Fruit fly (Drosophila melanogaster) whole organism, embryonic: ENCODE data around the gene Atg13.

ENCODE experiments used
- Abd-B ChIP-seq: fragments of 200-800 bp; sonication (Bioruptor generic); optimal IDR thresholded peaks from 2 replicates; lab custom pipeline; 2018; ENCODE audit warnings: missing biosample characterization, mild to moderate bottlenecking, missing genetic modification characterization, moderate library complexity
- Asciz ChIP-seq: fragments of 200-800 bp; sonication (Bioruptor generic); optimal IDR thresholded peaks from 2 replicates; lab custom pipeline; 2017; ENCODE audit warnings: missing biosample characterization, mild to moderate bottlenecking, missing genetic modification characterization, missing genetic modification reagents
- Atf6 ChIP-seq: fragments of 200-800 bp; sonication (Bioruptor generic); IDR thresholded peaks from 2 replicates; pipeline ENCODE4 v1.3.6; 2022; ENCODE audit warnings: missing biosample characterization, missing genetic modification characterization
- Awh ChIP-seq: fragments of 200-800 bp; sonication (Bioruptor generic); IDR thresholded peaks from 2 replicates; pipeline ENCODE4, ENCODE4 v1.3.6; 2022; ENCODE audit warnings: missing biosample characterization, missing genetic modification characterization
- B-H1 ChIP-seq: fragments of 200-800 bp; sonication (Bioruptor generic); IDR thresholded peaks from 3 replicates; pipeline ENCODE4 v1.3.6; 2022; ENCODE audit warnings: missing biosample characterization, missing genetic modification characterization
- CG10274 ChIP-seq: fragments of 200-800 bp; sonication (Bioruptor generic); optimal IDR thresholded peaks from 3 replicates; lab custom pipeline; 2017; ENCODE audit warnings: missing biosample characterization, mild to moderate bottlenecking, missing genetic modification characterization
- CG10366 ChIP-seq: fragments of 200-800 bp; sonication (Bioruptor generic); IDR thresholded peaks from 2 replicates; pipeline ENCODE4 v1.3.6; 2022; ENCODE audit warnings: missing biosample characterization, missing genetic modification characterization
- CG10462 ChIP-seq: fragments of 200-800 bp; sonication (Bioruptor generic); optimal IDR thresholded peaks from 2 replicates; lab custom pipeline; 2016; ENCODE audit warnings: missing biosample characterization, missing genetic modification characterization
- CG12104 ChIP-seq: fragments of 200-800 bp; sonication (Bioruptor generic); optimal IDR thresholded peaks from 3 replicates; lab custom pipeline; 2016; ENCODE audit warnings: missing biosample characterization, missing genetic modification characterization
- CG1233 ChIP-seq: fragments of 200-800 bp; sonication (Bioruptor generic); optimal IDR thresholded peaks from 4 replicates; lab custom pipeline; 2018; ENCODE audit warnings: missing biosample characterization, mild to moderate bottlenecking, missing genetic modification characterization
- CG14050 ChIP-seq: fragments of 200-800 bp; sonication (Bioruptor generic); IDR thresholded peaks from 3 replicates; pipeline ENCODE4 v1.3.6; 2022; ENCODE audit warnings: missing biosample characterization, missing genetic modification characterization
- CG14667 ChIP-seq: fragments of 200-800 bp; sonication (Bioruptor generic); IDR thresholded peaks from 2 replicates; pipeline ENCODE4 v1.3.6; 2022; ENCODE audit warnings: missing biosample characterization, missing genetic modification characterization
- CG15269 ChIP-seq: fragments of 200-800 bp; sonication (Bioruptor generic); optimal IDR thresholded peaks from 2 replicates; lab custom pipeline; 2018; ENCODE audit warnings: missing biosample characterization, mild to moderate bottlenecking, missing genetic modification characterization, moderate library complexity
- CG17829 ChIP-seq: fragments of 200-800 bp; optimal IDR thresholded peaks from 2 replicates; lab custom pipeline; 2019; ENCODE audit warnings: missing biosample characterization, mild to moderate bottlenecking, missing genetic modification characterization, moderate library complexity
- CG5953 ChIP-seq: fragments of 200-800 bp; sonication (Bioruptor generic); IDR thresholded peaks from 2 replicates; pipeline ENCODE4 v1.3.6; 2022; ENCODE audit warnings: missing biosample characterization, missing genetic modification characterization
- CG7357 ChIP-seq: fragments of 200-800 bp; sonication (Bioruptor generic); IDR thresholded peaks from 3 replicates; pipeline ENCODE4 v1.3.6; 2022; ENCODE audit warnings: missing biosample characterization, missing genetic modification characterization
- CG7786 ChIP-seq: fragments of 200-800 bp; sonication (Bioruptor generic); optimal IDR thresholded peaks from 2 replicates; lab custom pipeline; 2016; ENCODE audit warnings: missing biosample characterization, missing genetic modification characterization
- CG8089 ChIP-seq: fragments of 200-800 bp; sonication (Bioruptor generic); optimal IDR thresholded peaks from 3 replicates; lab custom pipeline; 2016; ENCODE audit warnings: missing biosample characterization, missing genetic modification characterization
- Dip2 ChIP-seq: fragments of 200-800 bp; sonication (Bioruptor generic); IDR thresholded peaks from 2 replicates; pipeline ENCODE4 v1.3.6; 2022; ENCODE audit warnings: missing biosample characterization, missing genetic modification characterization
- GATAe ChIP-seq: fragments of 200-800 bp; sonication (Bioruptor generic); conservative IDR thresholded peaks from 2 replicates; pipeline ENCODE4 v1.3.6; 2022; ENCODE audit warnings: missing biosample characterization, missing genetic modification characterization
- H2.0 ChIP-seq: fragments of 200-800 bp; sonication (Bioruptor generic); IDR thresholded peaks from 2 replicates; pipeline ENCODE4 v1.3.6; 2022; ENCODE audit warnings: missing biosample characterization, missing genetic modification characterization
- MESR4 ChIP-seq: fragments of 200-800 bp; sonication (Bioruptor generic); optimal IDR thresholded peaks from 2 replicates; lab custom pipeline; 2018; ENCODE audit warnings: missing biosample characterization, mild to moderate bottlenecking, missing genetic modification characterization, moderate library complexity
- Mes4 ChIP-seq: fragments of 200-800 bp; sonication (Bioruptor generic); optimal IDR thresholded peaks from 2 replicates; lab custom pipeline; 2016; ENCODE audit warnings: missing biosample characterization, missing genetic modification characterization
- Myb ChIP-seq: fragments of 200-800 bp; sonication (Bioruptor generic); optimal IDR thresholded peaks from 2 replicates; lab custom pipeline; 2016; ENCODE audit warnings: missing biosample characterization, missing genetic modification characterization
- Nf-YB ChIP-seq: fragments of 200-800 bp; sonication (Bioruptor generic); optimal IDR thresholded peaks from 3 replicates; lab custom pipeline; 2019; ENCODE audit warnings: missing biosample characterization, mild to moderate bottlenecking, missing genetic modification characterization, moderate library complexity
- Ptx1 ChIP-seq: fragments of 200-800 bp; sonication (Bioruptor generic); IDR thresholded peaks from 2 replicates; pipeline ENCODE4 v1.3.6; 2022; ENCODE audit warnings: missing biosample characterization, missing genetic modification characterization
- Rx ChIP-seq: fragments of 200-800 bp; sonication (Bioruptor generic); IDR thresholded peaks from 2 replicates; pipeline ENCODE4 v1.3.6; 2022; ENCODE audit warnings: missing biosample characterization, missing genetic modification characterization
- Sox102F ChIP-seq: fragments of 200-800 bp; sonication (Bioruptor generic); optimal IDR thresholded peaks from 2 replicates; lab custom pipeline; 2018; ENCODE audit warnings: missing biosample characterization, mild to moderate bottlenecking, missing genetic modification characterization, moderate library complexity
- Ssrp ChIP-seq: fragments of 200-800 bp; sonication (Bioruptor generic); optimal IDR thresholded peaks from 2 replicates; lab custom pipeline; 2018; ENCODE audit warnings: missing biosample characterization, mild to moderate bottlenecking, missing genetic modification characterization, moderate library complexity
- bbx ChIP-seq: fragments of 200-800 bp; sonication (Bioruptor generic); IDR thresholded peaks from 2 replicates; pipeline ENCODE4 v1.3.6; 2022; ENCODE audit warnings: missing biosample characterization, missing genetic modification characterization; ENCODE audit not compliant: partially characterized antibody
- cg ChIP-seq: fragments of 200-800 bp; sonication (Bioruptor generic); optimal IDR thresholded peaks from 3 replicates; lab custom pipeline; 2019; ENCODE audit warnings: missing biosample characterization, mild to moderate bottlenecking, missing genetic modification characterization, moderate library complexity
- ci ChIP-seq: fragments of 200-800 bp; sonication (Bioruptor generic); IDR thresholded peaks from 3 replicates; pipeline ENCODE4 v1.3.6; 2022; ENCODE audit warnings: missing biosample characterization, missing genetic modification characterization
- danr ChIP-seq: fragments of 200-800 bp; sonication (Bioruptor generic); IDR thresholded peaks from 2 replicates; pipeline ENCODE4 v1.3.6; 2022; ENCODE audit warnings: missing biosample characterization, missing genetic modification characterization
- dati ChIP-seq: fragments of 200-800 bp; sonication (Bioruptor generic); IDR thresholded peaks from 2 replicates; pipeline ENCODE4 v1.3.6; 2022; ENCODE audit warnings: missing biosample characterization, missing genetic modification characterization
- ems ChIP-seq: fragments of 200-800 bp; sonication (Bioruptor generic); optimal IDR thresholded peaks from 3 replicates; lab custom pipeline; 2016; ENCODE audit warnings: missing biosample characterization, missing genetic modification characterization
- fd96Cb ChIP-seq: fragments of 200-800 bp; sonication (Bioruptor generic); optimal IDR thresholded peaks from 2 replicates; lab custom pipeline; 2018; ENCODE audit warnings: missing biosample characterization, mild to moderate bottlenecking, missing genetic modification characterization, moderate library complexity
- hth ChIP-seq: fragments of >200 bp; optimal IDR thresholded peaks from 2 replicates; lab custom pipeline; 2017; ENCODE audit warnings: inconsistent platforms
- insv ChIP-seq, 2 experiments: fragments of 200-800 bp; sonication (Bioruptor generic); optimal IDR thresholded peaks; 3 replicates each; lab custom pipeline; 2016 to 2018; ENCODE audit warnings: missing biosample characterization in 2 of 2, missing genetic modification characterization in 2 of 2
- kah ChIP-seq: fragments of 200-800 bp; sonication (Bioruptor generic); optimal IDR thresholded peaks from 2 replicates; lab custom pipeline; 2018; ENCODE audit warnings: missing biosample characterization, mild to moderate bottlenecking, missing genetic modification characterization
- lilli ChIP-seq: fragments of 200-800 bp; sonication (Bioruptor generic); optimal IDR thresholded peaks from 3 replicates; lab custom pipeline; 2016; ENCODE audit warnings: missing biosample characterization, missing genetic modification characterization
- nom ChIP-seq: fragments of 200-800 bp; sonication (Bioruptor generic); optimal IDR thresholded peaks from 2 replicates; lab custom pipeline; 2017; ENCODE audit warnings: missing biosample characterization, missing genetic modification characterization, mild to moderate bottlenecking, moderate library complexity, missing genetic modification reagents
- otp ChIP-seq: fragments of 200-800 bp; sonication (Bioruptor generic); IDR thresholded peaks from 3 replicates; pipeline ENCODE4, ENCODE4 v1.3.6; 2022; ENCODE audit warnings: missing biosample characterization, missing genetic modification characterization
- pita ChIP-seq: fragments of 200-800 bp; sonication (Bioruptor generic); optimal IDR thresholded peaks from 2 replicates; lab custom pipeline; 2017; ENCODE audit warnings: missing biosample characterization, mild to moderate bottlenecking, missing genetic modification characterization
- ranshi ChIP-seq: fragments of 200-800 bp; sonication (Bioruptor generic); IDR thresholded peaks from 2 replicates; pipeline ENCODE4 v1.3.6; 2022; ENCODE audit warnings: missing biosample characterization, missing genetic modification characterization
- seq ChIP-seq: fragments of 200-800 bp; sonication (Bioruptor generic); IDR thresholded peaks from 2 replicates; pipeline ENCODE4 v1.3.6; 2022; ENCODE audit warnings: missing biosample characterization, missing genetic modification characterization
- sisA ChIP-seq: fragments of 200-800 bp; sonication (Bioruptor generic); IDR thresholded peaks from 2 replicates; pipeline ENCODE4 v1.3.6; 2022; ENCODE audit warnings: missing biosample characterization, missing genetic modification characterization
- so ChIP-seq: fragments of 200-800 bp; sonication (Bioruptor generic); IDR thresholded peaks from 3 replicates; pipeline ENCODE4 v1.3.6; 2022; ENCODE audit warnings: missing biosample characterization, missing genetic modification characterization
- stc ChIP-seq: fragments of 200-800 bp; sonication (Bioruptor generic); IDR thresholded peaks from 2 replicates; pipeline ENCODE4 v1.3.6; 2022; ENCODE audit warnings: missing biosample characterization, missing genetic modification characterization
- stwl ChIP-seq: fragments of 200-800 bp; sonication (Bioruptor generic); optimal IDR thresholded peaks from 3 replicates; lab custom pipeline; 2018; ENCODE audit warnings: missing biosample characterization, mild to moderate bottlenecking, missing genetic modification characterization, moderate library complexity
- tna ChIP-seq: fragments of 200-800 bp; sonication (Bioruptor generic); IDR thresholded peaks from 2 replicates; pipeline ENCODE4 v1.3.6; 2022; ENCODE audit warnings: missing biosample characterization, missing genetic modification characterization; ENCODE audit not compliant: partially characterized antibody
- unpg ChIP-seq: fragments of 200-800 bp; sonication (Bioruptor generic); optimal IDR thresholded peaks from 3 replicates; lab custom pipeline; 2018; ENCODE audit warnings: missing biosample characterization, mild to moderate bottlenecking, missing genetic modification characterization, moderate library complexity
- zen2 ChIP-seq: fragments of 200-800 bp; sonication (Bioruptor generic); IDR thresholded peaks from 3 replicates; pipeline ENCODE4 v1.3.6; 2022; ENCODE audit warnings: missing biosample characterization, missing genetic modification characterization; ENCODE audit not compliant: partially characterized antibody

Gene Atg13

DNA sequence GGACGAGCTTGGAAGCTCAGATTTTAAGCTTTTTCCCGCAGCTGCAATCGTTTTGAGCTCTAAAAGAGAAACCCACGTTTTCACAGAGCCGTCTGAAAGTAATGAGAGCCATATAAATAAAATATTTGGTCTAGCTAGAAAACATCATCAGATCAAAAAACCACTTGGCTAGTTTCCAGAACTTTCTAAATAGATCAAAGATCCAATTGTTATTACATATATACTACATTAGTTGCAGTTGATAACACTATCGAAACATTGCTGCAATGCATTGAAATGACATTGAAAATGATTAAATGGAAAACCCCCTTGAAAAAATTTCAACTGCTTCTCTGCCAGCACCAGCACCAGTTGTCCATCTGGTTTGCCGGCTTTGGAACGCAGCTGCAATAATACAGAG, 5.4 kb downstream of the Atg13 start (continued):
- TF ChIP-seq Sox102F (GFP tag; lab: Kevin White, UChicago) (peak; percentile 74), Awh (no peak), kah (GFP tag; lab: Kevin White, UChicago) (no peak), otp (GFP tag; lab: Robert Waterston, UW) (0 out of 3 replicates have a peak, but pooled peaks have one; percentile 5), ranshi (peak; percentile 21; the same call in 1 of the 2 replicates), Mes4 (GFP tag; lab: Kevin White, UChicago) (no peak), CG17829 (tag; lab: Kevin White, UChicago) (peak; percentile 2), CG15269 (tag; lab: Kevin White, UChicago) (peak; percentile 20), Rx (GFP tag; lab: Robert Waterston, UW) (no peak), cg (GFP tag; lab: Kevin White, UChicago) (no peak), Ptx1 (GFP tag; lab: Robert Waterston, UW) (peak; percentile 64), tna (GFP tag; lab: Robert Waterston, UW) (no peak), GATAe (GFP tag; lab: Robert Waterston, UW) (no peak), H2.0 (GFP tag; lab: Robert Waterston, UW) (0 out of 2 replicates have a peak, but pooled peaks have one; percentile 12), stc (GFP tag; lab: Robert Waterston, UW) (peak; percentile 59), pita (GFP tag; lab: Kevin White, UChicago) (no peak), CG8089 (GFP tag; lab: Kevin White, UChicago) (no peak), CG12104 (GFP tag; lab: Kevin White, UChicago) (no peak), fd96Cb (tag; lab: Kevin White, UChicago) (peak; percentile 48), stwl (tag; lab: Kevin White, UChicago) (no peak), so (GFP tag; lab: Robert Waterston, UW) (no peak; the same call in 2 of the 3 replicates), danr (GFP tag; lab: Robert Waterston, UW) (no peak), seq (GFP tag; lab: Robert Waterston, UW) (peak; percentile 34; the same call in 1 of the 2 replicates), ci (peak; percentile 26; the same call in 1 of the 3 replicates), Asciz (GFP tag; lab: Kevin White, UChicago) (peak; percentile 47), MESR4 (GFP tag; lab: Kevin White, UChicago) (no peak), ems (GFP tag; lab: Kevin White, UChicago) (no peak), CG7786 (GFP tag; lab: Kevin White, UChicago) (no peak), B-H1 (GFP tag; lab: Robert Waterston, UW) (peak; percentile 21; the same call in 1 of the 3 replicates), CG14667 (GFP tag; lab: Robert Waterston, UW) (no peak), unpg (GFP tag; lab: Kevin White, UChicago) (peak; percentile 61), Nf-YB (GFP tag; lab: Kevin White, UChicago) (no peak), sisA (GFP tag; lab: Robert Waterston, UW) (peak; percentile 41; the same call in 1 of the 2 replicates), CG1233 (GFP tag; lab: Kevin White, UChicago) (no peak), CG10274 (GFP tag; lab: Kevin White, UChicago) (no peak), bbx (no peak), nom (peak; percentile 51), zen2 (GFP tag; lab: Robert Waterston, UW) (no peak), Dip2 (GFP tag; lab: Robert Waterston, UW) (no peak), Ssrp (tag; lab: Kevin White, UChicago) (peak; percentile 49), CG10366 (GFP tag; lab: Robert Waterston, UW) (peak; percentile 36; the same call in 1 of the 2 replicates), Abd-B (GFP tag; lab: Kevin White, UChicago) (peak; percentile 27), Myb (GFP tag; lab: Kevin White, UChicago) (no peak), lilli (no peak), insv (GFP tag; optimal IDR thresholded peaks at IDR 0.05; lab: Kevin White, UChicago) (no peak), CG7357 (GFP tag; lab: Robert Waterston, UW) (no peak), hth (no peak), CG5953 (GFP tag; lab: Robert Waterston, UW) (no peak), dati (GFP tag; lab: Robert Waterston, UW) (no peak), CG14050 (GFP tag; lab: Robert Waterston, UW) (peak; percentile 61; the same call in 1 of the 3 replicates), CG10462 (GFP tag; lab: Kevin White, UChicago) (no peak), Atf6 (GFP tag; lab: Robert Waterston, UW) (no peak)
